Fruit fly (Drosophila melanogaster): Measurements from ENCODE around the gene Ipo9.

DNA sequence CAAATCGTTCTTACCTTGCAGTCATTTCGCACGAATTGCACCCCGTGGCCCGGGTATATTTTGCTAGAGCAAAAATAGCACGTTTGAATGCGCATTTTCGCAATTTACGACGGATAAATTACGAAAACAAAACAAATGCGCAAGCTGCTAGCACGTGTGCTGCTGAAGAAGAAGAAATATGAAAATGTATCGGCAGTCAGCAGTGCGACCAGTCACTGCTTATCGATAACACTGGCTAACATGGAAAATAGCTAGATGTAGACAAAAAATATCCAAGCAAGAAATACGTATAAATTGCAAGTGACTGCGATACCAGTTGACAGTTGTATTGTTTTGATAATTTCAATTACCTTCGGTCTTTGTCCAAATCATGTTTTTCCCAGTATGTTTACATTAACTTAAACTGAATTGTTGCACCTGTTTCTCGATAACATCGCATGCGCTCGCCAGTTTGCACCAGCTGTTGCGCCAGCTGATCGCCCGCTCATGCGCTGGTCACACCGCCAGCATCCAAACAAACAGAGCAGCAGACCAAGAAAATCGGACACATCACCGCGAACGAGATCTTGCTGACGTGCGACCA is 19.2 kb downstream of the Ipo9 start, which contains the start of the genes RpL24-like and CG5276:
- TF ChIP-seq usp (GFP tag; optimal IDR thresholded peaks at IDR 0.05) = no peak
- no peak for TF ChIP-seq pan (optimal IDR thresholded peaks at IDR 0.05)
- TF ChIP-seq CG8478 (optimal IDR thresholded peaks at IDR 0.05) = no peak
- no peak for TF ChIP-seq Dll (optimal IDR thresholded peaks at IDR 0.05)
- no peak for TF ChIP-seq psq (optimal IDR thresholded peaks at IDR 0.05)

Measured in whole organism.